Fruit fly (Drosophila melanogaster) Kc167 (cell line): ENCODE measurements around the gene yellow-e2.

Experiments used
- Myc ChIP-seq: fragments of >200 bp; optimal IDR thresholded peaks from 2 replicates; lab custom pipeline; 2017; ENCODE audit warnings: missing external identifiers
- psq ChIP-seq: fragments of >200 bp; optimal IDR thresholded peaks from 2 replicates; lab custom pipeline; 2017; ENCODE audit warnings: missing external identifiers

- TF ChIP-seq psq (lab: Kevin White, UChicago) (no peak), Myc (lab: Kevin White, UChicago) (no peak)
These were observed 3.8 kb downstream of the yellow-e2 start, which contains the start of gene Dpm3 for dm6 chr3R:13403032-13403459.
